Worm (Caenorhabditis elegans): ENCODE measurements around the gene fbxa-107.

DNA sequence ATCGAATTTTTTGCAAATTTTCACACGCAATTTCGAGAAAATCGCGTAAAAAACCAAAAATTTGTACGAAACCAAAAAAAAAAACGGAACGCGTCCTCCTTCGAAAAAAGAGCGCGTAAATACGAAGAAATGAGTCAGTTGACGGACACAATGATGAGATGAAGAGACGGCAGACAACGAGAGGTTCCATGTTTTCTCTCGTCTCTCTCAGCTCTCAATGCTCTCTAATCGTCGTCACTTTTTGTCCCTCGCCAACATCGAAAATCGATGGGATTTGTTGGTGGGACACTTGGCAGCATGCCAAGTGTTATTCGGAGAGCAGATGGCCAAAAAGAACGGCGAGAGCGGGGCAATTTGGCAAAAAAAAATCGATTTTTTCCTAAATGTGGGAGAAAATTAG, 44.6 kb upstream of the fbxa-107 start:
- TF ChIP-seq ztf-29 (GFP tag; IDR thresholded peaks at IDR 0.05), result no peak
- no peak for TF ChIP-seq ref-1 (GFP tag; conservative IDR thresholded peaks at IDR 0.05)

Data from whole organism, midembryonic.